Worm (Caenorhabditis elegans) whole organism, young adult: ENCODE results near the gene cgr-1.

Experiments
- B0019.2 ChIP-seq: fragments of 200-800 bp; sonication (Bioruptor generic); conservative IDR thresholded peaks from 2 replicates; pipeline ENCODE4 v1.3.6; 2022; ENCODE audit warnings: missing genetic modification reagents, missing genetic modification characterization, missing compliant biosample characterization
- B0035.1 ChIP-seq: sonication (generic microtip); optimal IDR thresholded peaks from 2 replicates; lab custom pipeline; 2016; ENCODE audit warnings: missing genetic modification characterization, mild to moderate bottlenecking, missing compliant biosample characterization, missing genotype, missing genetic modification reagents
- C17E4.6 ChIP-seq: fragments of 200-800 bp; sonication (Bioruptor generic); IDR thresholded peaks from 2 replicates; pipeline ENCODE4 v1.3.6; 2022; ENCODE audit warnings: missing genetic modification reagents, missing genetic modification characterization, missing compliant biosample characterization
- F22D6.2 ChIP-seq: sonication (generic microtip); optimal IDR thresholded peaks from 2 replicates; lab custom pipeline; 2016; ENCODE audit warnings: mild to moderate bottlenecking, missing genetic modification characterization, missing compliant biosample characterization
- F23B12.7 ChIP-seq: sonication (generic microtip); optimal IDR thresholded peaks from 2 replicates; lab custom pipeline; 2017; ENCODE audit warnings: missing genetic modification characterization, mild to moderate bottlenecking, missing compliant biosample characterization, antibody characterized with exemption, moderate library complexity; ENCODE audit not compliant: insufficient read depth
- F39B2.1 ChIP-seq: fragments of 200-800 bp; sonication (Bioruptor generic); IDR thresholded peaks from 2 replicates; pipeline ENCODE4 v1.3.6; 2022; ENCODE audit warnings: missing genetic modification reagents, missing genetic modification characterization, missing compliant biosample characterization
- K11D2.4 ChIP-seq: fragments of 200-800 bp; sonication (Bioruptor generic); IDR thresholded peaks from 2 replicates; pipeline ENCODE4 v1.3.6; 2022; ENCODE audit warnings: missing genetic modification reagents, missing genetic modification characterization, missing compliant biosample characterization
- K12H6.12 ChIP-seq: fragments of 200-800 bp; sonication (Bioruptor generic); optimal IDR thresholded peaks from 2 replicates; lab custom pipeline; 2018; ENCODE audit warnings: mild to moderate bottlenecking, missing genetic modification characterization, missing compliant biosample characterization
- Y53G8AR.9 ChIP-seq: fragments of 200-800 bp; sonication (Bioruptor generic); conservative IDR thresholded peaks from 2 replicates; pipeline ENCODE4 v1.3.6; 2022; ENCODE audit warnings: missing genetic modification reagents, missing genetic modification characterization, missing compliant biosample characterization
- Y79H2A.3 ChIP-seq: fragments of 200-800 bp; sonication (Bioruptor generic); conservative IDR thresholded peaks from 2 replicates; pipeline ENCODE4 v1.3.6; 2022; ENCODE audit warnings: missing genetic modification reagents, missing genetic modification characterization, missing compliant biosample characterization
- aptf-2 ChIP-seq: fragments of 200-800 bp; sonication (Bioruptor generic); conservative IDR thresholded peaks from 2 replicates; pipeline ENCODE4 v1.3.6; 2022; ENCODE audit warnings: missing genetic modification reagents, missing genetic modification characterization, missing compliant biosample characterization
- athp-1 ChIP-seq: sonication (generic microtip); optimal IDR thresholded peaks from 2 replicates; lab custom pipeline; 2017; ENCODE audit warnings: mild to moderate bottlenecking, missing genetic modification characterization, missing compliant biosample characterization
- attf-5 ChIP-seq: fragments of 200-800 bp; sonication (Bioruptor generic); optimal IDR thresholded peaks from 2 replicates; lab custom pipeline; 2018; ENCODE audit warnings: mild to moderate bottlenecking, missing genetic modification characterization, missing compliant biosample characterization
- cebp-2 ChIP-seq: fragments of 200-800 bp; sonication (Bioruptor generic); IDR thresholded peaks from 2 replicates; pipeline ENCODE4 v1.3.6; 2022; ENCODE audit warnings: missing genetic modification characterization, missing compliant biosample characterization
- ceh-27 ChIP-seq: fragments of 200-800 bp; sonication (Bioruptor generic); optimal IDR thresholded peaks from 2 replicates; lab custom pipeline; 2018; ENCODE audit warnings: mild to moderate bottlenecking, missing genetic modification characterization, moderate library complexity, missing compliant biosample characterization
- dpl-1 ChIP-seq: fragments of 150-350 bp; optimal IDR thresholded peaks from 2 replicates; lab custom pipeline; 2014; ENCODE audit warnings: missing biosample characterization, missing genetic modification reagents, missing genetic modification characterization
- egl-18 ChIP-seq: fragments of 200-800 bp; sonication (Bioruptor generic); IDR thresholded peaks from 2 replicates; pipeline ENCODE4 v1.3.6; 2022; ENCODE audit warnings: missing genetic modification reagents, missing genetic modification characterization, missing compliant biosample characterization
- egl-44 ChIP-seq: fragments of 200-800 bp; sonication (Bioruptor generic); IDR thresholded peaks from 2 replicates; pipeline ENCODE4 v1.3.6; 2022; ENCODE audit warnings: missing genetic modification reagents, missing genetic modification characterization, missing compliant biosample characterization
- egrh-3 ChIP-seq: fragments of 200-800 bp; sonication (Bioruptor generic); IDR thresholded peaks from 2 replicates; pipeline ENCODE4 v1.3.6; 2022; ENCODE audit warnings: missing genetic modification reagents, missing genetic modification characterization, missing compliant biosample characterization
- ekl-4 ChIP-seq: fragments of 200-800 bp; sonication (Bioruptor generic); IDR thresholded peaks from 2 replicates; pipeline ENCODE4 v1.3.6; 2022; ENCODE audit warnings: missing genetic modification reagents, missing genetic modification characterization, missing compliant biosample characterization
- ets-4 ChIP-seq: fragments of 200-800 bp; sonication (Bioruptor generic); optimal IDR thresholded peaks from 2 replicates; lab custom pipeline; 2018; ENCODE audit warnings: mild to moderate bottlenecking, missing genetic modification characterization, missing compliant biosample characterization
- hmg-20 ChIP-seq: fragments of 200-800 bp; sonication (Bioruptor generic); IDR thresholded peaks from 2 replicates; pipeline ENCODE4 v1.3.6; 2022; ENCODE audit warnings: missing genetic modification reagents, missing genetic modification characterization, missing compliant biosample characterization
- hsf-1 ChIP-seq: fragments of 200-800 bp; sonication (Bioruptor generic); IDR thresholded peaks from 2 replicates; pipeline ENCODE4 v1.3.6; 2022; ENCODE audit warnings: missing genetic modification reagents, missing genetic modification characterization, missing compliant biosample characterization
- let-607 ChIP-seq, 2 experiments: fragments of 200-800 bp in 1 of 2; sonication (Bioruptor generic) in 1 of 2; sonication (generic microtip) in 1 of 2; optimal IDR thresholded peaks; 2 replicates each; lab custom pipeline; 2016 to 2018; ENCODE audit warnings: mild to moderate bottlenecking in 2 of 2, missing compliant biosample characterization in 2 of 2, missing genetic modification characterization in 2 of 2, moderate library complexity in 2 of 2, missing genotype in 1 of 2
- lin-26 ChIP-seq: fragments of 200-800 bp; sonication (Bioruptor generic); IDR thresholded peaks from 2 replicates; pipeline ENCODE4 v1.3.6; 2022; ENCODE audit warnings: missing genetic modification reagents, missing genetic modification characterization, missing compliant biosample characterization
- lin-40 ChIP-seq: sonication (generic microtip); optimal IDR thresholded peaks from 2 replicates; lab custom pipeline; 2016; ENCODE audit warnings: missing genetic modification characterization, mild to moderate bottlenecking, missing compliant biosample characterization, missing genotype, missing genetic modification reagents
- lin-54 ChIP-seq: fragments of 200-800 bp; sonication (Bioruptor generic); optimal IDR thresholded peaks from 2 replicates; lab custom pipeline; 2018; ENCODE audit warnings: mild to moderate bottlenecking, missing genetic modification characterization, missing compliant biosample characterization
- lir-1 ChIP-seq: fragments of 200-800 bp; sonication (Bioruptor generic); conservative IDR thresholded peaks from 2 replicates; pipeline ENCODE4 v1.3.6; 2022; ENCODE audit warnings: missing genetic modification reagents, missing genetic modification characterization, missing compliant biosample characterization
- lsy-27 ChIP-seq: sonication (generic microtip); optimal IDR thresholded peaks from 2 replicates; lab custom pipeline; 2017; ENCODE audit warnings: missing genetic modification characterization, mild to moderate bottlenecking, missing compliant biosample characterization, antibody characterized with exemption, missing genotype, borderline replicate concordance; ENCODE audit not compliant: insufficient read depth
- madf-10 ChIP-seq: sonication (generic microtip); optimal IDR thresholded peaks from 2 replicates; lab custom pipeline; 2016; ENCODE audit warnings: mild to moderate bottlenecking, missing genetic modification characterization, missing compliant biosample characterization
- madf-6 ChIP-seq: fragments of 200-800 bp; sonication (Bioruptor generic); IDR thresholded peaks from 2 replicates; pipeline ENCODE4 v1.3.6; 2022; ENCODE audit warnings: missing genetic modification reagents, missing genetic modification characterization, missing compliant biosample characterization
- mxl-1 ChIP-seq: sonication (generic microtip); optimal IDR thresholded peaks from 2 replicates; lab custom pipeline; 2016; ENCODE audit warnings: missing genetic modification characterization, missing compliant biosample characterization
- nfya-2 ChIP-seq: fragments of 200-800 bp; sonication (Bioruptor generic); IDR thresholded peaks from 2 replicates; pipeline ENCODE4 v1.3.6; 2022; ENCODE audit warnings: missing genetic modification reagents, missing genetic modification characterization, missing compliant biosample characterization
- nhr-179 ChIP-seq: sonication (generic microtip); optimal IDR thresholded peaks from 2 replicates; lab custom pipeline; 2016; ENCODE audit warnings: mild to moderate bottlenecking, missing genetic modification characterization, missing compliant biosample characterization
- nhr-80 ChIP-seq: sonication (generic microtip); optimal IDR thresholded peaks from 2 replicates; lab custom pipeline; 2016; ENCODE audit warnings: missing genetic modification characterization, missing compliant biosample characterization
- pbrm-1 ChIP-seq: fragments of 200-800 bp; sonication (Bioruptor generic); IDR thresholded peaks from 2 replicates; pipeline ENCODE4 v1.3.6; 2022; ENCODE audit warnings: missing genetic modification reagents, missing genetic modification characterization, missing compliant biosample characterization
- rcor-1 ChIP-seq: fragments of 200-800 bp; sonication (Bioruptor generic); IDR thresholded peaks from 2 replicates; pipeline ENCODE4 v1.3.6; 2022; ENCODE audit warnings: missing genetic modification reagents, missing genetic modification characterization, missing compliant biosample characterization
- rpc-1 ChIP-seq, 2 experiments: fragments of 150-350 bp in 1 of 2; sonication (generic microtip) in 1 of 2; optimal IDR thresholded peaks; 2 replicates each; lab custom pipeline; 2014 to 2018; ENCODE audit warnings: missing biosample characterization in 1 of 2, missing genetic modification characterization in 1 of 2, missing genetic modification reagents in 1 of 2, missing genotype in 1 of 2
- tbp1 ChIP-seq: fragments of 200-800 bp; sonication (Bioruptor generic); optimal IDR thresholded peaks from 2 replicates; lab custom pipeline; 2018; ENCODE audit warnings: mild to moderate bottlenecking, missing genetic modification characterization, missing compliant biosample characterization
- xnd-1 ChIP-seq: sonication (generic microtip); optimal IDR thresholded peaks from 2 replicates; lab custom pipeline; 2016; ENCODE audit warnings: missing genotype, missing genetic modification reagents, missing genetic modification characterization, missing compliant biosample characterization
- ztf-26 ChIP-seq: sonication (generic microtip); optimal IDR thresholded peaks from 2 replicates; lab custom pipeline; 2017; ENCODE audit warnings: missing genetic modification characterization, missing compliant biosample characterization
- ztf-28 ChIP-seq: fragments of 200-800 bp; sonication (Bioruptor generic); IDR thresholded peaks from 2 replicates; pipeline ENCODE4 v1.3.6; 2022; ENCODE audit warnings: missing genetic modification reagents, missing genetic modification characterization, missing compliant biosample characterization

The cgr-1 gene

ce11 chrX:3618842-3619241, 18.6 kb upstream of the cgr-1 start:
- no peak for TF ChIP-seq egrh-3 (GFP tag; lab: Robert Waterston, UW)
- TF ChIP-seq B0035.1 (tag; lab: Kevin White, UChicago): no peak
- TF ChIP-seq rpc-1 (optimal IDR thresholded peaks at IDR 0.05; lab: Kevin White, UChicago): no peak
- TF ChIP-seq rpc-1 (tag; optimal IDR thresholded peaks at IDR 0.05; lab: Kevin White, UChicago): no peak
- no peak for TF ChIP-seq lin-54 (GFP tag; lab: Kevin White, UChicago)
- TF ChIP-seq dpl-1 (GFP tag; lab: Kevin White, UChicago): no peak
- TF ChIP-seq ztf-28 (GFP tag; lab: Robert Waterston, UW): no peak
- no peak for TF ChIP-seq egl-18
- TF ChIP-seq aptf-2: no peak
- no peak for TF ChIP-seq F23B12.7 (tag; lab: Kevin White, UChicago)
- no peak for TF ChIP-seq K12H6.12 (tag; lab: Kevin White, UChicago)
- TF ChIP-seq xnd-1 (tag; lab: Kevin White, UChicago): no peak

ce11 chrX:3617218-3617617, 17.0 kb upstream of the cgr-1 start, which contains the start of gene del-9:
TSS of gene del-9 (minus strand) at chrX:3617318.
- TF ChIP-seq egl-18: no peak
- TF ChIP-seq B0035.1 (tag; lab: Kevin White, UChicago): no peak
- TF ChIP-seq B0019.2: no peak
- no peak for TF ChIP-seq F39B2.1 (GFP tag; lab: Robert Waterston, UW)
- TF ChIP-seq nfya-2 (GFP tag; lab: Robert Waterston, UW): no peak
- TF ChIP-seq madf-10 (tag; lab: Kevin White, UChicago): no peak
- TF ChIP-seq egl-44: no peak
- no peak for TF ChIP-seq ztf-26 (tag; lab: Kevin White, UChicago)
- no peak for TF ChIP-seq ceh-27 (GFP tag; lab: Kevin White, UChicago)
- no peak for TF ChIP-seq Y79H2A.3 (GFP tag; lab: Robert Waterston, UW)
- no peak for TF ChIP-seq nhr-179 (tag; lab: Kevin White, UChicago)
- no peak for TF ChIP-seq ekl-4 (GFP tag; lab: Robert Waterston, UW)

ce11 chrX:3613665-3614064, 13.4 kb upstream of the cgr-1 start:
- peak; percentile 83 for TF ChIP-seq nhr-80 (tag; lab: Kevin White, UChicago)
- TF ChIP-seq lin-26 (GFP tag; lab: Robert Waterston, UW): no peak
- no peak for TF ChIP-seq madf-6 (GFP tag; lab: Robert Waterston, UW)
- TF ChIP-seq lir-1 (GFP tag; lab: Robert Waterston, UW): no peak
- no peak for TF ChIP-seq B0035.1 (tag; lab: Kevin White, UChicago)
- peak; percentile 13 to 21 for TF ChIP-seq let-607 (tag; optimal IDR thresholded peaks at IDR 0.05; lab: Kevin White, UChicago)
- no peak for TF ChIP-seq tbp1

ce11 chrX:3611740-3612139, 11.5 kb upstream of the cgr-1 start:
- TF ChIP-seq B0019.2 (no peak), lsy-27 (tag; lab: Kevin White, UChicago) (no peak), hmg-20 (GFP tag; lab: Robert Waterston, UW) (no peak), lin-40 (tag; lab: Kevin White, UChicago) (no peak)

- TF ChIP-seq athp-1 (no peak), F23B12.7 (tag; lab: Kevin White, UChicago) (no peak), rcor-1 (no peak), K11D2.4 (GFP tag; lab: Robert Waterston, UW) (no peak), hsf-1 (GFP tag; lab: Robert Waterston, UW) (no peak), nhr-80 (tag; lab: Kevin White, UChicago) (peak; percentile 98), lin-54 (GFP tag; lab: Kevin White, UChicago) (no peak), ets-4 (GFP tag; lab: Kevin White, UChicago) (peak; percentile 80), cebp-2 (GFP tag; lab: Robert Waterston, UW) (no peak), pbrm-1 (GFP tag; lab: Robert Waterston, UW) (no peak), Y53G8AR.9 (no peak), mxl-1 (no peak), attf-5 (GFP tag; lab: Kevin White, UChicago) (no peak), F22D6.2 (tag; lab: Kevin White, UChicago) (no peak), C17E4.6 (GFP tag; lab: Robert Waterston, UW) (no peak)
Observed at ce11 chrX:3611042-3611623, 10.9 kb upstream of the cgr-1 start, which contains the start of gene C18B2.5. TSS of gene C18B2.5 (minus strand) at chrX:3611092.
